Worm (Caenorhabditis elegans): ENCODE data around the gene ins-9.

ins-9 gene

ce11 chrX:8857904-8858612 lies 8.4 kb downstream of the ins-9 start, which contains the start of gene C06E2.5:
C06E2.5 (minus strand) TSS chrX:8857954.
- TF ChIP-seq pha-2 (tag; optimal IDR thresholded peaks at IDR 0.05) (no peak), ama-1 (optimal IDR thresholded peaks at IDR 0.05) (no peak), odd-2 (tag; optimal IDR thresholded peaks at IDR 0.05) (no peak), Y22D7AL.16 (tag; optimal IDR thresholded peaks at IDR 0.05) (no peak), npax-4 (tag; optimal IDR thresholded peaks at IDR 0.05) (no peak), hlh-15 (tag; optimal IDR thresholded peaks at IDR 0.05) (no peak), zip-5 (tag; optimal IDR thresholded peaks at IDR 0.05) (no peak), ceh-30 (tag; optimal IDR thresholded peaks at IDR 0.05) (no peak), pqm-1 (tag; optimal IDR thresholded peaks at IDR 0.05) (no peak), ttx-3 (tag; optimal IDR thresholded peaks at IDR 0.05) (no peak), hlh-13 (GFP tag; optimal IDR thresholded peaks at IDR 0.05) (no peak), nhr-11 (tag; optimal IDR thresholded peaks at IDR 0.05) (no peak), syd-9 (tag; optimal IDR thresholded peaks at IDR 0.05) (no peak)

- TF ChIP-seq dve-1 (tag; optimal IDR thresholded peaks at IDR 0.05) (no peak), ref-2 (tag; optimal IDR thresholded peaks at IDR 0.05) (no peak), K09A11.1 (tag; optimal IDR thresholded peaks at IDR 0.05; ENCODE audit: insufficient read depth) (no peak)
Measured at ce11 chrX:8854409-8854808, 12.1 kb downstream of the ins-9 start.

- TF ChIP-seq ceh-2 (tag; optimal IDR thresholded peaks at IDR 0.05) (no peak), ceh-34 (tag; optimal IDR thresholded peaks at IDR 0.05) (no peak), madf-2 (tag; optimal IDR thresholded peaks at IDR 0.05) (no peak), gmeb-2 (tag; optimal IDR thresholded peaks at IDR 0.05) (no peak), ceh-14 (tag; optimal IDR thresholded peaks at IDR 0.05) (no peak), ceh-48 (tag; optimal IDR thresholded peaks at IDR 0.05) (no peak), ceh-18 (tag; optimal IDR thresholded peaks at IDR 0.05) (no peak), ceh-22 (tag; optimal IDR thresholded peaks at IDR 0.05) (no peak), C08G9.2 (tag; optimal IDR thresholded peaks at IDR 0.05) (no peak), pag-3 (tag; optimal IDR thresholded peaks at IDR 0.05; ENCODE audit: borderline replicate concordance) (no peak), sox-4 (tag; optimal IDR thresholded peaks at IDR 0.05) (no peak), zip-5 (tag; optimal IDR thresholded peaks at IDR 0.05) (no peak), che-1 (tag; optimal IDR thresholded peaks at IDR 0.05) (no peak), hlh-15 (tag; optimal IDR thresholded peaks at IDR 0.05) (no peak), ttx-3 (tag; optimal IDR thresholded peaks at IDR 0.05) (no peak), hlh-6 (tag; optimal IDR thresholded peaks at IDR 0.05) (no peak), pqm-1 (tag; optimal IDR thresholded peaks at IDR 0.05) (no peak), ahr-1 (tag; optimal IDR thresholded peaks at IDR 0.05) (no peak), nhr-232 (tag; optimal IDR thresholded peaks at IDR 0.05) (no peak)
Measured at ce11 chrX:8853524-8853923, 12.9 kb downstream of the ins-9 start, which contains the start of gene sprp-4. sprp-4 (minus strand) TSS chrX:8853624.

ce11 chrX:8846447-8847237 lies 19.8 kb downstream of the ins-9 start, which contains the start of gene C28G1.10:
C28G1.10 (plus strand) TSS chrX:8847122.
- TF ChIP-seq hlh-30 (tag; optimal IDR thresholded peaks at IDR 0.05; ENCODE audit: insufficient read depth), result peak; percentile 10
- no peak for TF ChIP-seq pat-9 (tag; optimal IDR thresholded peaks at IDR 0.05)

- no peak for TF ChIP-seq fkh-6 (tag; optimal IDR thresholded peaks at IDR 0.05)
- TF ChIP-seq unc-42 (tag; optimal IDR thresholded peaks at IDR 0.05), result no peak
- no peak for TF ChIP-seq pha-2 (tag; optimal IDR thresholded peaks at IDR 0.05)
- no peak for TF ChIP-seq Y22D7AL.16 (tag; optimal IDR thresholded peaks at IDR 0.05)
- TF ChIP-seq lin-11 (tag; optimal IDR thresholded peaks at IDR 0.05), result no peak
- TF ChIP-seq dmd-4 (tag; optimal IDR thresholded peaks at IDR 0.05; ENCODE audit: borderline replicate concordance), result no peak
- TF ChIP-seq ceh-14 (tag; optimal IDR thresholded peaks at IDR 0.05), result no peak
- TF ChIP-seq hlh-8 (tag; optimal IDR thresholded peaks at IDR 0.05), result no peak
- TF ChIP-seq sox-2 (GFP tag; IDR thresholded peaks at IDR 0.05), result no peak
- no peak for TF ChIP-seq elt-2 (tag; optimal IDR thresholded peaks at IDR 0.05)
- no peak for TF ChIP-seq tbx-2 (tag; optimal IDR thresholded peaks at IDR 0.05)
- TF ChIP-seq hlh-30 (tag; optimal IDR thresholded peaks at IDR 0.05; ENCODE audit: insufficient read depth), result no peak
- TF ChIP-seq K02D7.2 (tag; optimal IDR thresholded peaks at IDR 0.05), result no peak
- no peak for TF ChIP-seq unc-3 (GFP tag; conservative IDR thresholded peaks at IDR 0.05)
- no peak for TF ChIP-seq unc-3 (tag; optimal IDR thresholded peaks at IDR 0.05)
Measured at ce11 chrX:8843988-8844387, 22.5 kb downstream of the ins-9 start, which contains the start of gene ubc-23. ubc-23 (plus strand) TSS chrX:8844288.

Measured in whole organism, late embryonic.